Worm (Caenorhabditis elegans) whole organism, late embryonic: Measurements from ENCODE around the gene ung-1.

ENCODE experiments used
- C08G9.2 ChIP-seq: sonication (generic microtip); optimal IDR thresholded peaks from 2 replicates; lab custom pipeline; 2016; ENCODE audit warnings: mild to moderate bottlenecking, missing genetic modification characterization, moderate library complexity, missing compliant biosample characterization
- C38D4.7 ChIP-seq: fragments of 200-800 bp; sonication (Bioruptor generic); optimal IDR thresholded peaks from 2 replicates; lab custom pipeline; 2018; ENCODE audit warnings: mild to moderate bottlenecking, missing genetic modification characterization, moderate library complexity, missing compliant biosample characterization
- F13H6.1 ChIP-seq: sonication (generic microtip); optimal IDR thresholded peaks from 2 replicates; lab custom pipeline; 2016; ENCODE audit warnings: missing genetic modification characterization, missing compliant biosample characterization
- K02D7.2 ChIP-seq: sonication (generic microtip); optimal IDR thresholded peaks from 2 replicates; lab custom pipeline; 2017; ENCODE audit warnings: mild to moderate bottlenecking, missing genetic modification characterization, missing compliant biosample characterization
- K09A11.1 ChIP-seq: sonication (generic microtip); optimal IDR thresholded peaks from 2 replicates; lab custom pipeline; 2017; ENCODE audit warnings: antibody characterized with exemption, mild to moderate bottlenecking, missing genetic modification characterization, missing compliant biosample characterization; ENCODE audit not compliant: insufficient read depth
- ahr-1 ChIP-seq: sonication (generic microtip); optimal IDR thresholded peaks from 2 replicates; lab custom pipeline; 2016; ENCODE audit warnings: missing genetic modification characterization, missing compliant biosample characterization
- ama-1 ChIP-seq: fragments of 150-350 bp; optimal IDR thresholded peaks from 2 replicates; lab custom pipeline; 2014
- ceh-18 ChIP-seq: sonication (generic microtip); optimal IDR thresholded peaks from 2 replicates; lab custom pipeline; 2016; ENCODE audit warnings: missing genetic modification characterization, missing compliant biosample characterization
- ceh-2 ChIP-seq: sonication (generic microtip); optimal IDR thresholded peaks from 2 replicates; lab custom pipeline; 2016; ENCODE audit warnings: missing genotype, missing genetic modification characterization, missing compliant biosample characterization
- ceh-22 ChIP-seq: sonication (generic microtip); optimal IDR thresholded peaks from 2 replicates; lab custom pipeline; 2017; ENCODE audit warnings: missing biosample characterization, missing genetic modification characterization
- ceh-30 ChIP-seq: fragments of 150-350 bp; optimal IDR thresholded peaks from 2 replicates; lab custom pipeline; 2014; ENCODE audit warnings: missing biosample characterization, missing genetic modification characterization
- ceh-31 ChIP-seq: sonication (generic microtip); optimal IDR thresholded peaks from 2 replicates; lab custom pipeline; 2016; ENCODE audit warnings: missing genetic modification characterization, missing compliant biosample characterization
- ceh-34 ChIP-seq: sonication (generic microtip); optimal IDR thresholded peaks from 2 replicates; lab custom pipeline; 2016; ENCODE audit warnings: mild to moderate bottlenecking, missing genetic modification characterization, missing compliant biosample characterization
- ceh-45 ChIP-seq: fragments of 200-800 bp; sonication (Bioruptor generic); IDR thresholded peaks from 2 replicates; pipeline ENCODE4 v1.3.6; 2022; ENCODE audit warnings: missing genetic modification reagents, missing genetic modification characterization, missing compliant biosample characterization
- ceh-9 ChIP-seq: sonication (generic microtip); optimal IDR thresholded peaks from 2 replicates; lab custom pipeline; 2016; ENCODE audit warnings: mild to moderate bottlenecking, missing genetic modification characterization, inconsistent platforms, missing compliant biosample characterization
- che-1 ChIP-seq: sonication (generic microtip); optimal IDR thresholded peaks from 2 replicates; lab custom pipeline; 2016; ENCODE audit warnings: mild to moderate bottlenecking, missing genetic modification characterization, missing compliant biosample characterization
- dmd-4 ChIP-seq: sonication (generic microtip); optimal IDR thresholded peaks from 2 replicates; lab custom pipeline; 2016; ENCODE audit warnings: borderline replicate concordance, missing genetic modification characterization, missing compliant biosample characterization
- dve-1 ChIP-seq: sonication (generic microtip); optimal IDR thresholded peaks from 2 replicates; lab custom pipeline; 2017; ENCODE audit warnings: antibody characterized with exemption, mild to moderate bottlenecking, missing genetic modification characterization, missing compliant biosample characterization
- elt-2 ChIP-seq: sonication (generic microtip); optimal IDR thresholded peaks from 2 replicates; lab custom pipeline; 2016; ENCODE audit warnings: missing genetic modification reagents, missing genetic modification characterization, missing compliant biosample characterization
- elt-4 ChIP-seq: sonication (generic microtip); optimal IDR thresholded peaks from 2 replicates; lab custom pipeline; 2016; ENCODE audit warnings: missing genetic modification characterization, missing compliant biosample characterization
- ets-4 ChIP-seq: sonication (generic microtip); optimal IDR thresholded peaks from 2 replicates; lab custom pipeline; 2016; ENCODE audit warnings: missing genetic modification characterization, missing compliant biosample characterization
- eyg-1 ChIP-seq: sonication (generic microtip); optimal IDR thresholded peaks from 2 replicates; lab custom pipeline; 2016; ENCODE audit warnings: missing genotype, missing genetic modification characterization, missing compliant biosample characterization
- fkh-10 ChIP-seq: fragments of 150-350 bp; optimal IDR thresholded peaks from 2 replicates; lab custom pipeline; 2014; ENCODE audit warnings: missing biosample characterization, missing genetic modification reagents, missing genetic modification characterization
- hlh-13 ChIP-seq: fragments of 200-800 bp; sonication (Bioruptor generic); optimal IDR thresholded peaks from 2 replicates; lab custom pipeline; 2018; ENCODE audit warnings: mild to moderate bottlenecking, missing genetic modification characterization, missing compliant biosample characterization
- hlh-15 ChIP-seq: sonication (generic microtip); optimal IDR thresholded peaks from 2 replicates; lab custom pipeline; 2016; ENCODE audit warnings: missing genetic modification characterization, missing compliant biosample characterization
- hlh-6 ChIP-seq: sonication (generic microtip); optimal IDR thresholded peaks from 2 replicates; lab custom pipeline; 2016; ENCODE audit warnings: missing genotype, missing genetic modification characterization, missing compliant biosample characterization
- nfya-1 ChIP-seq: sonication (generic microtip); optimal IDR thresholded peaks from 2 replicates; lab custom pipeline; 2017; ENCODE audit warnings: missing genetic modification characterization, mild to moderate bottlenecking, missing compliant biosample characterization, antibody characterized with exemption, moderate library complexity
- nhr-232 ChIP-seq: sonication (generic microtip); optimal IDR thresholded peaks from 2 replicates; lab custom pipeline; 2016; ENCODE audit warnings: missing genetic modification characterization, missing compliant biosample characterization
- npax-4 ChIP-seq: sonication (generic microtip); optimal IDR thresholded peaks from 2 replicates; lab custom pipeline; 2016; ENCODE audit warnings: missing genetic modification characterization, missing compliant biosample characterization
- odd-2 ChIP-seq: sonication (generic microtip); optimal IDR thresholded peaks from 2 replicates; lab custom pipeline; 2017; ENCODE audit warnings: antibody characterized with exemption, mild to moderate bottlenecking, missing genetic modification characterization, missing compliant biosample characterization
- pag-3 ChIP-seq: sonication (generic microtip); optimal IDR thresholded peaks from 2 replicates; lab custom pipeline; 2016; ENCODE audit warnings: missing compliant biosample characterization, missing genetic modification characterization, borderline replicate concordance
- pax-1 ChIP-seq: fragments of 150-350 bp; optimal IDR thresholded peaks from 2 replicates; lab custom pipeline; 2014; ENCODE audit warnings: missing biosample characterization, missing genetic modification characterization
- pha-2 ChIP-seq: sonication (generic microtip); optimal IDR thresholded peaks from 2 replicates; lab custom pipeline; 2017; ENCODE audit warnings: mild to moderate bottlenecking, missing genetic modification characterization, missing compliant biosample characterization
- pha-4 ChIP-seq: fragments of 150-350 bp; optimal IDR thresholded peaks from 2 replicates; lab custom pipeline; 2018; ENCODE audit warnings: missing biosample characterization, missing genetic modification reagents, missing genetic modification characterization
- pqm-1 ChIP-seq: sonication (generic microtip); optimal IDR thresholded peaks from 2 replicates; lab custom pipeline; 2016; ENCODE audit warnings: missing genetic modification characterization, missing compliant biosample characterization
- ref-2 ChIP-seq: sonication (generic microtip); optimal IDR thresholded peaks from 2 replicates; lab custom pipeline; 2016; ENCODE audit warnings: missing genetic modification characterization, missing compliant biosample characterization
- rnt-1 ChIP-seq: sonication (generic microtip); optimal IDR thresholded peaks from 2 replicates; lab custom pipeline; 2016; ENCODE audit warnings: missing genetic modification characterization, missing compliant biosample characterization
- sdc-2 ChIP-seq: sonication (generic microtip); optimal IDR thresholded peaks from 2 replicates; lab custom pipeline; 2016; ENCODE audit warnings: missing genotype, missing genetic modification characterization, missing compliant biosample characterization
- sox-2 ChIP-seq: fragments of 200-800 bp; sonication (Bioruptor generic); IDR thresholded peaks from 2 replicates; pipeline ENCODE4 v1.3.6; 2022; ENCODE audit warnings: missing genetic modification reagents, missing genetic modification characterization, missing compliant biosample characterization
- sox-4 ChIP-seq: sonication (generic microtip); optimal IDR thresholded peaks from 2 replicates; lab custom pipeline; 2017; ENCODE audit warnings: mild to moderate bottlenecking, missing genetic modification characterization, inconsistent platforms, missing compliant biosample characterization
- tbx-2 ChIP-seq: sonication (generic microtip); optimal IDR thresholded peaks from 2 replicates; lab custom pipeline; 2016; ENCODE audit warnings: missing genetic modification characterization, missing compliant biosample characterization
- tbx-7 ChIP-seq: sonication (generic microtip); optimal IDR thresholded peaks from 2 replicates; lab custom pipeline; 2016; ENCODE audit warnings: missing genotype, missing genetic modification characterization, missing compliant biosample characterization
- ttx-3 ChIP-seq: sonication (generic microtip); optimal IDR thresholded peaks from 2 replicates; lab custom pipeline; 2016; ENCODE audit warnings: missing genetic modification reagents, missing genetic modification characterization, missing compliant biosample characterization
- unc-3 ChIP-seq, 2 experiments: fragments of 200-800 bp in 1 of 2; sonication (Bioruptor generic) in 1 of 2; sonication (generic microtip) in 1 of 2; conservative IDR thresholded peaks in 1 of 2; optimal IDR thresholded peaks in 1 of 2; 2 replicates each; pipeline versions ENCODE4 v1.3.6 to Lab custom; 2016 to 2022; ENCODE audit warnings: missing compliant biosample characterization in 2 of 2, missing genetic modification characterization in 2 of 2, missing genetic modification reagents in 1 of 2
- unc-42 ChIP-seq: sonication (generic microtip); optimal IDR thresholded peaks from 2 replicates; lab custom pipeline; 2016; ENCODE audit warnings: missing genotype, missing genetic modification characterization, missing compliant biosample characterization
- unc-55 ChIP-seq: sonication (generic microtip); optimal IDR thresholded peaks from 2 replicates; lab custom pipeline; 2017; ENCODE audit warnings: missing biosample characterization, missing genetic modification reagents, missing genetic modification characterization
- zip-5 ChIP-seq: sonication (generic microtip); optimal IDR thresholded peaks from 2 replicates; lab custom pipeline; 2016; ENCODE audit warnings: missing genetic modification characterization, missing compliant biosample characterization
- ztf-16 ChIP-seq: sonication (generic microtip); optimal IDR thresholded peaks from 2 replicates; lab custom pipeline; 2017; ENCODE audit warnings: missing genetic modification characterization, missing compliant biosample characterization

The ung-1 gene

ce11 chrIII:11946062-11946749 is 27.7 kb downstream of the ung-1 start (continued):
- peak; percentile 64 for TF ChIP-seq unc-3 (GFP tag; conservative IDR thresholded peaks at IDR 0.05; lab: Robert Waterston, UW)
- peak; percentile 33 for TF ChIP-seq unc-3 (tag; optimal IDR thresholded peaks at IDR 0.05; lab: Kevin White, UChicago)
- TF ChIP-seq ceh-31 (tag; lab: Kevin White, UChicago) = peak; percentile 98
- no peak for TF ChIP-seq sox-2
- TF ChIP-seq elt-2 (tag; lab: Kevin White, UChicago) = peak; percentile 69
- TF ChIP-seq dve-1 (tag; lab: Kevin White, UChicago) = no peak
- no peak for TF ChIP-seq K09A11.1 (tag; lab: Kevin White, UChicago)
- peak; percentile 14 for TF ChIP-seq ttx-3 (tag; lab: Kevin White, UChicago)
- peak; percentile 98 for TF ChIP-seq ceh-2 (tag; lab: Kevin White, UChicago)
- TF ChIP-seq zip-5 (tag; lab: Kevin White, UChicago) = peak; percentile 73
- no peak for TF ChIP-seq pha-4 (tag; lab: Kevin White, UChicago)
- TF ChIP-seq rnt-1 = peak; percentile 59
- peak; percentile 48 for TF ChIP-seq ahr-1 (tag; lab: Kevin White, UChicago)
- TF ChIP-seq unc-42 = peak; percentile 85

ce11 chrIII:11942664-11943063 is 31.2 kb downstream of the ung-1 start:
- no peak for TF ChIP-seq elt-4 (tag; lab: Kevin White, UChicago)
- TF ChIP-seq ceh-22 (tag; lab: Kevin White, UChicago) = no peak
- no peak for TF ChIP-seq K02D7.2 (tag; lab: Kevin White, UChicago)
- no peak for TF ChIP-seq sdc-2 (tag; lab: Kevin White, UChicago)
- TF ChIP-seq ref-2 (tag; lab: Kevin White, UChicago) = no peak
- no peak for TF ChIP-seq tbx-7
- no peak for TF ChIP-seq F13H6.1
- no peak for TF ChIP-seq ets-4 (tag; lab: Kevin White, UChicago)
- TF ChIP-seq che-1 (tag; lab: Kevin White, UChicago) = no peak
- TF ChIP-seq hlh-15 (tag; lab: Kevin White, UChicago) = no peak
- no peak for TF ChIP-seq fkh-10
- TF ChIP-seq eyg-1 = no peak
- TF ChIP-seq ceh-31 (tag; lab: Kevin White, UChicago) = peak; percentile 34
- TF ChIP-seq hlh-13 = no peak
- no peak for TF ChIP-seq elt-2 (tag; lab: Kevin White, UChicago)
- peak; percentile 79 for TF ChIP-seq ceh-18 (tag; lab: Kevin White, UChicago)
- no peak for TF ChIP-seq odd-2 (tag; lab: Kevin White, UChicago)
- no peak for TF ChIP-seq ztf-16 (tag; lab: Kevin White, UChicago)
- TF ChIP-seq pha-2 (tag; lab: Kevin White, UChicago) = no peak
- no peak for TF ChIP-seq sox-4 (tag; lab: Kevin White, UChicago)
- no peak for TF ChIP-seq unc-42
- no peak for TF ChIP-seq pqm-1 (tag; lab: Kevin White, UChicago)
- no peak for TF ChIP-seq nhr-232 (tag; lab: Kevin White, UChicago)
- TF ChIP-seq nfya-1 = peak; percentile 64
- peak; percentile 60 for TF ChIP-seq rnt-1
- TF ChIP-seq zip-5 (tag; lab: Kevin White, UChicago) = no peak
- no peak for TF ChIP-seq unc-3 (GFP tag; conservative IDR thresholded peaks at IDR 0.05; lab: Robert Waterston, UW)
- TF ChIP-seq unc-3 (tag; optimal IDR thresholded peaks at IDR 0.05; lab: Kevin White, UChicago) = no peak
- TF ChIP-seq ceh-9 (tag; lab: Kevin White, UChicago) = no peak
- no peak for TF ChIP-seq sox-2
- no peak for TF ChIP-seq ceh-45 (GFP tag; lab: Robert Waterston, UW)
- TF ChIP-seq hlh-6 (tag; lab: Kevin White, UChicago) = no peak
- TF ChIP-seq C08G9.2 = peak; percentile 5
- peak; percentile 58 for TF ChIP-seq ceh-34 (tag; lab: Kevin White, UChicago)
- TF ChIP-seq ceh-2 (tag; lab: Kevin White, UChicago) = no peak
- TF ChIP-seq dmd-4 (tag; lab: Kevin White, UChicago) = no peak
- TF ChIP-seq C38D4.7 (GFP tag; lab: Kevin White, UChicago) = no peak
- TF ChIP-seq ama-1 (lab: Kevin White, UChicago) = no peak
- no peak for TF ChIP-seq pax-1 (tag; lab: Kevin White, UChicago)
- TF ChIP-seq ceh-30 (tag; lab: Kevin White, UChicago) = no peak
- no peak for TF ChIP-seq K09A11.1 (tag; lab: Kevin White, UChicago)
- peak; percentile 34 for TF ChIP-seq tbx-2 (tag; lab: Kevin White, UChicago)
- TF ChIP-seq npax-4 = no peak
- TF ChIP-seq unc-55 (GFP tag; lab: Kevin White, UChicago) = peak; percentile 83
- TF ChIP-seq pag-3 (tag; lab: Kevin White, UChicago) = no peak
